Worm (Caenorhabditis elegans): Measurements from ENCODE around the gene C18E9.5.

- no peak for TF ChIP-seq dao-5 (tag; optimal IDR thresholded peaks at IDR 0.05)
- TF ChIP-seq him-1 (tag; optimal IDR thresholded peaks at IDR 0.05): no peak
Measured at ce11 chrII:9014188-9014587, 44.4 kb downstream of the C18E9.5 start.
